Fruit fly (Drosophila melanogaster) whole organism, embryonic: ENCODE results near the gene CG8006.

Source experiments
- Atf-2 ChIP-seq: fragments of 200-800 bp; sonication (Bioruptor generic); optimal IDR thresholded peaks from 2 replicates; lab custom pipeline; 2016; ENCODE audit warnings: missing biosample characterization, missing genetic modification characterization
- Bgb ChIP-seq: fragments of 200-800 bp; sonication (Bioruptor generic); IDR thresholded peaks from 2 replicates; pipeline ENCODE4 v1.3.6; 2022; ENCODE audit warnings: missing biosample characterization, missing genetic modification characterization; ENCODE audit not compliant: partially characterized antibody
- CG11504 ChIP-seq: fragments of 200-800 bp; sonication (Bioruptor generic); optimal IDR thresholded peaks from 3 replicates; lab custom pipeline; 2019; ENCODE audit warnings: missing biosample characterization, mild to moderate bottlenecking, missing genetic modification characterization, moderate library complexity
- CG12071 ChIP-seq: fragments of 200-800 bp; sonication (Bioruptor generic); optimal IDR thresholded peaks from 3 replicates; lab custom pipeline; 2018; ENCODE audit warnings: missing biosample characterization, mild to moderate bottlenecking, missing genetic modification characterization
- CG12219 ChIP-seq: fragments of 200-800 bp; sonication (Bioruptor generic); optimal IDR thresholded peaks from 3 replicates; lab custom pipeline; 2018; ENCODE audit warnings: missing biosample characterization, mild to moderate bottlenecking, missing genetic modification characterization
- CG12769 ChIP-seq: fragments of 200-800 bp; sonication (Bioruptor generic); optimal IDR thresholded peaks from 2 replicates; lab custom pipeline; 2019; ENCODE audit warnings: missing biosample characterization, mild to moderate bottlenecking, missing genetic modification characterization, moderate library complexity
- CG13296 ChIP-seq: fragments of 200-800 bp; sonication (Bioruptor generic); optimal IDR thresholded peaks from 3 replicates; lab custom pipeline; 2018; ENCODE audit warnings: missing biosample characterization, mild to moderate bottlenecking, missing genetic modification characterization
- CG15514 ChIP-seq: fragments of 200-800 bp; sonication (Bioruptor generic); optimal IDR thresholded peaks from 3 replicates; lab custom pipeline; 2017; ENCODE audit warnings: missing biosample characterization, missing genetic modification characterization, mild to moderate bottlenecking, moderate library complexity, missing genetic modification reagents
- CG16779 ChIP-seq: fragments of 200-800 bp; sonication (Bioruptor generic); IDR thresholded peaks from 2 replicates; pipeline ENCODE4 v1.3.6; 2022; ENCODE audit warnings: missing biosample characterization, missing genetic modification characterization
- CG17612 ChIP-seq: fragments of 200-800 bp; sonication (Bioruptor generic); IDR thresholded peaks from 2 replicates; pipeline ENCODE4 v1.3.6; 2022; ENCODE audit warnings: missing biosample characterization, missing genetic modification characterization
- CG1832 ChIP-seq: fragments of 200-800 bp; sonication (Bioruptor generic); optimal IDR thresholded peaks from 2 replicates; lab custom pipeline; 2017; ENCODE audit warnings: missing biosample characterization, mild to moderate bottlenecking, missing genetic modification characterization, inconsistent platforms
- CG18764 ChIP-seq: fragments of 200-800 bp; sonication (Bioruptor generic); optimal IDR thresholded peaks from 3 replicates; lab custom pipeline; 2016; ENCODE audit warnings: missing biosample characterization, missing genetic modification characterization
- CG2202 ChIP-seq: fragments of 200-800 bp; sonication (Bioruptor generic); optimal IDR thresholded peaks from 2 replicates; lab custom pipeline; 2018; ENCODE audit warnings: missing biosample characterization, mild to moderate bottlenecking, missing genetic modification characterization
- CG4617 ChIP-seq: fragments of 200-800 bp; sonication (Bioruptor generic); optimal IDR thresholded peaks from 3 replicates; lab custom pipeline; 2016; ENCODE audit warnings: missing biosample characterization, missing genetic modification characterization, borderline replicate concordance
- CG6765 ChIP-seq: fragments of 200-800 bp; sonication (Bioruptor generic); optimal IDR thresholded peaks from 3 replicates; lab custom pipeline; 2017; ENCODE audit warnings: missing biosample characterization, mild to moderate bottlenecking, missing genetic modification characterization
- CG8290 ChIP-seq, 3 experiments: fragments of 200-800 bp; sonication (Bioruptor generic); optimal IDR thresholded peaks; 2 replicates each; lab custom pipeline; 2016 to 2019; ENCODE audit warnings: missing biosample characterization in 3 of 3, missing genetic modification characterization in 3 of 3, mild to moderate bottlenecking in 2 of 3, moderate library complexity in 1 of 3
- CG8924 ChIP-seq: fragments of 200-800 bp; optimal IDR thresholded peaks from 3 replicates; lab custom pipeline; 2019; ENCODE audit warnings: missing biosample characterization, mild to moderate bottlenecking, missing genetic modification characterization, moderate library complexity
- D19B ChIP-seq: fragments of 200-800 bp; sonication (Bioruptor generic); optimal IDR thresholded peaks from 2 replicates; lab custom pipeline; 2017; ENCODE audit warnings: missing biosample characterization, mild to moderate bottlenecking, missing genetic modification characterization
- Dad ChIP-seq: fragments of 200-800 bp; sonication (Bioruptor generic); optimal IDR thresholded peaks from 3 replicates; lab custom pipeline; 2016; ENCODE audit warnings: missing biosample characterization, missing genetic modification characterization
- Dref ChIP-seq: fragments of 200-800 bp; sonication (Bioruptor generic); IDR thresholded peaks from 2 replicates; pipeline ENCODE4 v1.3.6; 2022; ENCODE audit warnings: missing biosample characterization, missing genetic modification characterization
- Ets65A ChIP-seq: fragments of 200-800 bp; sonication (Bioruptor generic); peaks from one replicate; lab custom pipeline; 2016; ENCODE audit warnings: missing biosample characterization, missing genetic modification characterization
- HLH4C ChIP-seq: fragments of 200-800 bp; sonication (Bioruptor generic); IDR thresholded peaks from 3 replicates; pipeline ENCODE4 v1.3.6; 2022; ENCODE audit warnings: missing biosample characterization, missing genetic modification characterization; ENCODE audit not compliant: partially characterized antibody
- Hsf ChIP-seq: fragments of 200-800 bp; sonication (Bioruptor generic); optimal IDR thresholded peaks from 3 replicates; lab custom pipeline; 2016; ENCODE audit warnings: missing biosample characterization, missing genetic modification characterization
- MTF-1 ChIP-seq: fragments of 200-800 bp; sonication (Bioruptor generic); optimal IDR thresholded peaks from 2 replicates; lab custom pipeline; 2018; ENCODE audit warnings: missing biosample characterization, mild to moderate bottlenecking, missing genetic modification characterization, borderline replicate concordance
- Mad ChIP-seq: fragments of 200-800 bp; sonication (Bioruptor generic); optimal IDR thresholded peaks from 2 replicates; lab custom pipeline; 2016; ENCODE audit warnings: missing biosample characterization, missing genetic modification characterization
- Myb ChIP-seq: fragments of 200-800 bp; sonication (Bioruptor generic); optimal IDR thresholded peaks from 2 replicates; lab custom pipeline; 2016; ENCODE audit warnings: missing biosample characterization, missing genetic modification characterization
- NC2α ChIP-seq: fragments of 200-800 bp; sonication (Bioruptor generic); optimal IDR thresholded peaks from 2 replicates; lab custom pipeline; 2016; ENCODE audit warnings: missing biosample characterization, missing genetic modification characterization
- Rx ChIP-seq: fragments of 200-800 bp; sonication (Bioruptor generic); IDR thresholded peaks from 2 replicates; pipeline ENCODE4 v1.3.6; 2022; ENCODE audit warnings: missing biosample characterization, missing genetic modification characterization
- Sry-β ChIP-seq: fragments of 200-800 bp; sonication (Bioruptor generic); optimal IDR thresholded peaks from 2 replicates; lab custom pipeline; 2018; ENCODE audit warnings: missing biosample characterization, mild to moderate bottlenecking, missing genetic modification characterization, moderate library complexity
- aop ChIP-seq: fragments of 200-800 bp; sonication (Bioruptor generic); IDR thresholded peaks from 2 replicates; pipeline ENCODE4 v1.3.6; 2022; ENCODE audit warnings: missing biosample characterization, missing genetic modification characterization
- br ChIP-seq: fragments of >200 bp; optimal IDR thresholded peaks from 2 replicates; lab custom pipeline; 2017
- dmrt11E ChIP-seq: fragments of 200-800 bp; sonication (Bioruptor generic); optimal IDR thresholded peaks from 3 replicates; lab custom pipeline; 2018; ENCODE audit warnings: missing biosample characterization, mild to moderate bottlenecking, missing genetic modification characterization, moderate library complexity
- en ChIP-seq: fragments of 200-800 bp; sonication (Bioruptor generic); optimal IDR thresholded peaks from 2 replicates; lab custom pipeline; 2016; ENCODE audit warnings: missing biosample characterization, missing genetic modification characterization
- fd102C ChIP-seq: fragments of 200-800 bp; sonication (Bioruptor generic); optimal IDR thresholded peaks from 2 replicates; lab custom pipeline; 2018; ENCODE audit warnings: missing biosample characterization, mild to moderate bottlenecking, missing genetic modification characterization, moderate library complexity
- grau ChIP-seq: fragments of 200-800 bp; optimal IDR thresholded peaks from 3 replicates; lab custom pipeline; 2019; ENCODE audit warnings: missing biosample characterization, mild to moderate bottlenecking, missing genetic modification characterization, moderate library complexity
- lab ChIP-seq: fragments of 200-800 bp; sonication (Bioruptor generic); optimal IDR thresholded peaks from 3 replicates; lab custom pipeline; 2017; ENCODE audit warnings: missing biosample characterization, missing genetic modification characterization, mild to moderate bottlenecking, moderate library complexity, missing genetic modification reagents
- mam ChIP-seq: fragments of 200-800 bp; sonication (Bioruptor generic); optimal IDR thresholded peaks from 3 replicates; lab custom pipeline; 2016; ENCODE audit warnings: missing biosample characterization, missing genetic modification characterization
- nau ChIP-seq: fragments of 200-800 bp; sonication (Bioruptor generic); optimal IDR thresholded peaks from 3 replicates; lab custom pipeline; 2017; ENCODE audit warnings: missing biosample characterization, mild to moderate bottlenecking, missing genetic modification characterization, missing genetic modification reagents
- org-1 ChIP-seq: fragments of 200-800 bp; sonication (Bioruptor generic); optimal IDR thresholded peaks from 2 replicates; lab custom pipeline; 2017; ENCODE audit warnings: missing biosample characterization, missing genetic modification characterization
- prd ChIP-seq, 3 experiments: fragments of >200 bp in 2 of 3; fragments of 200-800 bp in 1 of 3; sonication (Bioruptor generic) in 1 of 3; optimal IDR thresholded peaks in 2 of 3; IDR thresholded peaks in 1 of 3; 2 replicates in 2 of 3; 3 replicates in 1 of 3; pipeline versions ENCODE4 v1.3.6 to Lab custom; 2017 to 2022; ENCODE audit warnings: missing biosample characterization in 1 of 3, missing genetic modification characterization in 1 of 3
- psq ChIP-seq: fragments of 200-800 bp; sonication (Bioruptor generic); optimal IDR thresholded peaks from 2 replicates; lab custom pipeline; 2017; ENCODE audit warnings: missing biosample characterization, missing genetic modification characterization
- pum ChIP-seq: fragments of 200-800 bp; sonication (Bioruptor generic); optimal IDR thresholded peaks from 2 replicates; lab custom pipeline; 2016; ENCODE audit warnings: missing biosample characterization, missing genetic modification characterization
- pzg ChIP-seq: fragments of 200-800 bp; sonication (Bioruptor generic); optimal IDR thresholded peaks from 3 replicates; lab custom pipeline; 2018; ENCODE audit warnings: missing biosample characterization, mild to moderate bottlenecking, missing genetic modification characterization, moderate library complexity
- run ChIP-seq: fragments of 200-800 bp; sonication (Bioruptor generic); optimal IDR thresholded peaks from 3 replicates; lab custom pipeline; 2018; ENCODE audit warnings: missing biosample characterization, mild to moderate bottlenecking, missing genetic modification characterization
- seq ChIP-seq: fragments of 200-800 bp; sonication (Bioruptor generic); IDR thresholded peaks from 2 replicates; pipeline ENCODE4 v1.3.6; 2022; ENCODE audit warnings: missing biosample characterization, missing genetic modification characterization
- tll ChIP-seq, 2 experiments: fragments of 200-800 bp in 1 of 2; fragments of >200 bp in 1 of 2; sonication (Bioruptor generic) in 1 of 2; optimal IDR thresholded peaks; 2 replicates each; lab custom pipeline; 2017 to 2019; ENCODE audit warnings: missing biosample characterization in 2 of 2, missing genetic modification characterization in 2 of 2, mild to moderate bottlenecking in 1 of 2, moderate library complexity in 1 of 2
- vvl ChIP-seq: fragments of 200-800 bp; sonication (Bioruptor generic); IDR thresholded peaks from 2 replicates; pipeline ENCODE4 v1.3.6; 2022; ENCODE audit warnings: missing biosample characterization, missing genetic modification characterization

The CG8006 gene

DNA sequence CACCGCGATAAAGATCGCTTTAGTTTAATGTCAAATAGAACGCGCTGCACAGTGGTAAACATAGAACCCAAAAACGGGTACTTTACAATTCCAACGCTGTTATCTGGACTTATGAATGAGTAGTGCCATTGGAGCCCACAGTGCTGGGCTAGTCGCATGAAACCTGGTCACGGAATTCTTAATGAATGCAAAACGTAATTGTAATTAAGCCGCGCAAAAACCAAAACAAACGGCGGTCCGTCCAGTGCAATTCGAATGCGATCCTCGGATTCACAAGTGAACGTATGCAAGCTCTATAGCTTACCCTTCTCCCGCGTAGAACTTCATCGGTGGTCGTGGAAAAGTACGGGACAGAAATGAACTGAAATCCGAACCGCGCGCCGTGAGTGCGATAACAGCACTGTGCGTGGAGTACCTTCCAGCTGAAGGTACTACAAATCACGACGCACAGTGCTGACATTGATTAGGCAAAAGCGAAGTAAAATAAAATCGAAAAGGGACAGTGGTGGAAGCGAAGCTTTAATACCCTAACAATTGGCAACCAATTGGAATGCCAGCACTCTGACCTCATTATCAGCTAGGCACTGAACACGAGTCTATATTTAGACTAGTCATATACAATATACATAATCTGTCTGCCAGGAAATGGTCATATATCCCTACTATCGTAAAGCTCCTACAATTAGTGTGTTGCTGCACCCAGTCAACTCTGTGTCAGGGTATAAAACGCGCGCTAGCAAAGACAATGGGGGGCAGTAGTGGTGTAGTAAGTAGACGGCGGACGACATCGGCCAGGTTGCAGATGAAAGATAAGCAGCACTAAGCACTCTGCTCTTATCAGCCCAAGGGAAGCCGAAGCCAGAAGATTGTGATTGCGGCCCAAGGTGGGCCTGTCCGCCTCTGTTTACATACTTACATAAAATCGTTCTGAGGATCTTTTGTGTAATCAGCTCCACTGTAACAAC lies 26.1 kb upstream of the CG8006 start (continued):
- TF ChIP-seq run (tag; lab: Kevin White, UChicago): no peak
- TF ChIP-seq psq (GFP tag; lab: Kevin White, UChicago): no peak
- TF ChIP-seq Dref (GFP tag; lab: Robert Waterston, UW): no peak
- no peak for TF ChIP-seq Sry-β (GFP tag; lab: Kevin White, UChicago)
- peak; percentile 25 for TF ChIP-seq Myb (GFP tag; lab: Kevin White, UChicago)
- no peak; the same call in 1 of the 2 replicates for TF ChIP-seq Bgb (GFP tag; lab: Robert Waterston, UW)
- TF ChIP-seq CG8924: peak; percentile 20
- no peak for TF ChIP-seq br
- TF ChIP-seq MTF-1 (GFP tag; lab: Kevin White, UChicago): no peak
- no peak for TF ChIP-seq Rx (GFP tag; lab: Robert Waterston, UW)
- TF ChIP-seq CG15514 (GFP tag; lab: Kevin White, UChicago): no peak
- TF ChIP-seq NC2α (GFP tag; lab: Kevin White, UChicago): no peak
- TF ChIP-seq Ets65A (GFP tag; lab: Kevin White, UChicago): peak; percentile 72
- TF ChIP-seq CG16779 (GFP tag; lab: Robert Waterston, UW): no peak
- no peak for TF ChIP-seq Dad (GFP tag; lab: Kevin White, UChicago)
- peak; percentile 47 for TF ChIP-seq seq (GFP tag; lab: Robert Waterston, UW)
- TF ChIP-seq CG4617 (GFP tag; lab: Kevin White, UChicago): no peak
- peak; percentile 41 for TF ChIP-seq Mad (GFP tag; lab: Kevin White, UChicago)
- peak; percentile 38 for TF ChIP-seq pum (GFP tag; lab: Kevin White, UChicago)
- TF ChIP-seq aop (GFP tag; lab: Robert Waterston, UW): no peak
- no peak for TF ChIP-seq CG2202 (tag; lab: Kevin White, UChicago)
- TF ChIP-seq nau (GFP tag; lab: Kevin White, UChicago): no peak
- no peak for TF ChIP-seq org-1
- no peak for TF ChIP-seq en (GFP tag; lab: Kevin White, UChicago)
- no peak for TF ChIP-seq tll (GFP tag; optimal IDR thresholded peaks at IDR 0.05; lab: Kevin White, UChicago)
- TF ChIP-seq CG8290 (GFP tag; optimal IDR thresholded peaks at IDR 0.05; lab: Kevin White, UChicago): no peak
- TF ChIP-seq CG8290 (tag; optimal IDR thresholded peaks at IDR 0.05; lab: Kevin White, UChicago): peak in 1 of 2 experiments; percentile 61
- TF ChIP-seq grau (tag; lab: Kevin White, UChicago): peak; percentile 36
- no peak for TF ChIP-seq dmrt11E (tag; lab: Kevin White, UChicago)
- TF ChIP-seq CG13296 (GFP tag; lab: Kevin White, UChicago): peak; percentile 58
- peak; percentile 70 for TF ChIP-seq lab (GFP tag; lab: Kevin White, UChicago)
- peak; percentile 69 for TF ChIP-seq Atf-2 (GFP tag; lab: Kevin White, UChicago)
- no peak for TF ChIP-seq pzg (GFP tag; lab: Kevin White, UChicago)
- no peak for TF ChIP-seq HLH4C (GFP tag; lab: Robert Waterston, UW)
- peak; percentile 18 for TF ChIP-seq CG12219 (GFP tag; lab: Kevin White, UChicago)
- peak; percentile 82 for TF ChIP-seq CG12769 (tag; lab: Kevin White, UChicago)
- peak; percentile 4 for TF ChIP-seq CG6765 (GFP tag; lab: Kevin White, UChicago)
- TF ChIP-seq vvl (GFP tag; lab: Robert Waterston, UW): 0 out of 2 replicates have a peak, but pooled peaks have one; percentile 44
- no peak for TF ChIP-seq CG1832 (GFP tag; lab: Kevin White, UChicago)
- TF ChIP-seq D19B (GFP tag; lab: Kevin White, UChicago): peak; percentile 80
- TF ChIP-seq CG11504 (tag; lab: Kevin White, UChicago): peak; percentile 57
- no peak for TF ChIP-seq CG12071 (GFP tag; lab: Kevin White, UChicago)
- TF ChIP-seq Hsf (GFP tag; lab: Kevin White, UChicago): peak; percentile 57
- TF ChIP-seq fd102C (GFP tag; lab: Kevin White, UChicago): no peak
- TF ChIP-seq CG18764 (GFP tag; lab: Kevin White, UChicago): no peak
- TF ChIP-seq prd (optimal IDR thresholded peaks at IDR 0.05; lab: Kevin White, UChicago): no peak
- peak; percentile 60 for TF ChIP-seq prd (GFP tag; IDR thresholded peaks at IDR 0.05; lab: Robert Waterston, UW)
- no peak for TF ChIP-seq CG17612 (GFP tag; lab: Robert Waterston, UW)
- peak; percentile 76 for TF ChIP-seq mam (GFP tag; lab: Kevin White, UChicago)
